Fruit fly (Drosophila melanogaster) whole organism, embryonic: ENCODE data around the gene moody.

Experiments used
- B-H2 ChIP-seq: fragments of 200-800 bp; sonication (Bioruptor generic); optimal IDR thresholded peaks from 2 replicates; lab custom pipeline; 2018; ENCODE audit warnings: missing biosample characterization, mild to moderate bottlenecking, missing genetic modification characterization
- Bgb ChIP-seq: fragments of 200-800 bp; sonication (Bioruptor generic); IDR thresholded peaks from 2 replicates; pipeline ENCODE4 v1.3.6; 2022; ENCODE audit warnings: missing biosample characterization, missing genetic modification characterization; ENCODE audit not compliant: partially characterized antibody
- CG1024 ChIP-seq: fragments of 200-800 bp; sonication (Bioruptor generic); IDR thresholded peaks from 2 replicates; pipeline ENCODE4 v1.3.6; 2022; ENCODE audit warnings: missing biosample characterization, missing genetic modification characterization
- CG10462 ChIP-seq: fragments of 200-800 bp; sonication (Bioruptor generic); optimal IDR thresholded peaks from 2 replicates; lab custom pipeline; 2016; ENCODE audit warnings: missing biosample characterization, missing genetic modification characterization
- CG12769 ChIP-seq: fragments of 200-800 bp; sonication (Bioruptor generic); optimal IDR thresholded peaks from 2 replicates; lab custom pipeline; 2019; ENCODE audit warnings: missing biosample characterization, mild to moderate bottlenecking, missing genetic modification characterization, moderate library complexity
- CG16815 ChIP-seq: fragments of 200-800 bp; sonication (Bioruptor generic); optimal IDR thresholded peaks from 3 replicates; lab custom pipeline; 2017; ENCODE audit warnings: missing biosample characterization, mild to moderate bottlenecking, missing genetic modification characterization
- CG17186 ChIP-seq: fragments of 200-800 bp; sonication (Bioruptor generic); optimal IDR thresholded peaks from 3 replicates; lab custom pipeline; 2017; ENCODE audit warnings: missing biosample characterization, missing genetic modification reagents, missing genetic modification characterization
- CG17361 ChIP-seq: fragments of 200-800 bp; sonication (Bioruptor generic); IDR thresholded peaks from 3 replicates; pipeline ENCODE4 v1.3.6; 2022; ENCODE audit warnings: missing biosample characterization, missing genetic modification characterization
- CG17802 ChIP-seq: fragments of 200-800 bp; sonication (Bioruptor generic); optimal IDR thresholded peaks from 2 replicates; lab custom pipeline; 2018; ENCODE audit warnings: missing biosample characterization, mild to moderate bottlenecking, missing genetic modification characterization, moderate library complexity
- CG2129 ChIP-seq: fragments of 200-800 bp; sonication (Bioruptor generic); IDR thresholded peaks from 2 replicates; pipeline ENCODE4 v1.3.6; 2022; ENCODE audit warnings: missing biosample characterization, missing genetic modification characterization; ENCODE audit not compliant: partially characterized antibody
- CG2678 ChIP-seq: fragments of 200-800 bp; sonication (Bioruptor generic); optimal IDR thresholded peaks from 3 replicates; lab custom pipeline; 2019; ENCODE audit warnings: missing biosample characterization, mild to moderate bottlenecking, missing genetic modification characterization, moderate library complexity
- CG2712 ChIP-seq: fragments of 200-800 bp; optimal IDR thresholded peaks from 3 replicates; lab custom pipeline; 2019; ENCODE audit warnings: missing biosample characterization, mild to moderate bottlenecking, missing genetic modification characterization, moderate library complexity
- CG4854 ChIP-seq: fragments of 200-800 bp; sonication (Bioruptor generic); optimal IDR thresholded peaks from 2 replicates; lab custom pipeline; 2016; ENCODE audit warnings: missing biosample characterization, missing genetic modification characterization, inconsistent platforms
- CG6272 ChIP-seq: fragments of 200-800 bp; sonication (Bioruptor generic); IDR thresholded peaks from 2 replicates; pipeline ENCODE4 v1.3.6; 2022; ENCODE audit warnings: missing biosample characterization, missing genetic modification characterization
- CG6791 ChIP-seq: fragments of 200-800 bp; sonication (Bioruptor generic); IDR thresholded peaks from 3 replicates; pipeline ENCODE4 v1.3.6; 2022; ENCODE audit warnings: missing biosample characterization, missing genetic modification characterization; ENCODE audit not compliant: partially characterized antibody
- CG7556 ChIP-seq: fragments of 200-800 bp; sonication (Bioruptor generic); optimal IDR thresholded peaks from 2 replicates; lab custom pipeline; 2017; ENCODE audit warnings: missing biosample characterization, mild to moderate bottlenecking, missing genetic modification characterization
- CG8388 ChIP-seq: fragments of 200-800 bp; sonication (Bioruptor generic); optimal IDR thresholded peaks from 2 replicates; lab custom pipeline; 2019; ENCODE audit warnings: missing biosample characterization, mild to moderate bottlenecking, missing genetic modification characterization, moderate library complexity
- CG8765 ChIP-seq: fragments of 200-800 bp; sonication (Bioruptor generic); IDR thresholded peaks from 2 replicates; pipeline ENCODE4 v1.3.6; 2022; ENCODE audit warnings: missing biosample characterization, missing genetic modification characterization
- D19B ChIP-seq: fragments of 200-800 bp; sonication (Bioruptor generic); optimal IDR thresholded peaks from 2 replicates; lab custom pipeline; 2017; ENCODE audit warnings: missing biosample characterization, mild to moderate bottlenecking, missing genetic modification characterization
- Dek ChIP-seq: fragments of 200-800 bp; sonication (Bioruptor generic); optimal IDR thresholded peaks from 3 replicates; lab custom pipeline; 2019; ENCODE audit warnings: missing biosample characterization, mild to moderate bottlenecking, missing genetic modification characterization, moderate library complexity
- Elba2 ChIP-seq: fragments of 200-800 bp; sonication (Bioruptor generic); optimal IDR thresholded peaks from 3 replicates; lab custom pipeline; 2016; ENCODE audit warnings: missing biosample characterization, missing genetic modification characterization
- Hr3 ChIP-seq: fragments of 200-800 bp; sonication (Bioruptor generic); optimal IDR thresholded peaks from 3 replicates; lab custom pipeline; 2016; ENCODE audit warnings: missing biosample characterization, missing genetic modification characterization
- Hr51 ChIP-seq, 2 experiments: fragments of 200-800 bp; sonication (Bioruptor generic); optimal IDR thresholded peaks; 2 replicates in 1 of 2; 3 replicates in 1 of 2; lab custom pipeline; 2016 to 2018; ENCODE audit warnings: missing biosample characterization in 2 of 2, missing genetic modification characterization in 2 of 2, mild to moderate bottlenecking in 1 of 2, moderate library complexity in 1 of 2
- Ravus ChIP-seq: fragments of 200-800 bp; sonication (Bioruptor generic); IDR thresholded peaks from 2 replicates; pipeline ENCODE4 v1.3.6; 2022; ENCODE audit warnings: missing biosample characterization, missing genetic modification characterization
- Side ChIP-seq: fragments of 200-800 bp; sonication (Bioruptor generic); optimal IDR thresholded peaks from 2 replicates; lab custom pipeline; 2016; ENCODE audit warnings: missing biosample characterization, missing genetic modification characterization
- Xrp1 ChIP-seq: fragments of 200-800 bp; sonication (Bioruptor generic); IDR thresholded peaks from 2 replicates; pipeline ENCODE4 v1.3.6; 2022; ENCODE audit warnings: missing biosample characterization, missing genetic modification characterization
- ac ChIP-seq: fragments of 200-800 bp; sonication (Bioruptor generic); optimal IDR thresholded peaks from 3 replicates; lab custom pipeline; 2017; ENCODE audit warnings: missing biosample characterization, mild to moderate bottlenecking, missing genetic modification characterization
- al ChIP-seq: fragments of 200-800 bp; sonication (Bioruptor generic); IDR thresholded peaks from 2 replicates; pipeline ENCODE4 v1.3.6; 2022; ENCODE audit warnings: missing biosample characterization, missing genetic modification characterization
- ase ChIP-seq: fragments of 200-800 bp; sonication (Bioruptor generic); IDR thresholded peaks from 3 replicates; pipeline ENCODE4 v1.3.6; 2022; ENCODE audit warnings: missing biosample characterization, missing genetic modification characterization
- br ChIP-seq: fragments of >200 bp; optimal IDR thresholded peaks from 2 replicates; lab custom pipeline; 2017
- cg ChIP-seq: fragments of 200-800 bp; sonication (Bioruptor generic); optimal IDR thresholded peaks from 3 replicates; lab custom pipeline; 2019; ENCODE audit warnings: missing biosample characterization, mild to moderate bottlenecking, missing genetic modification characterization, moderate library complexity
- chm ChIP-seq: fragments of 200-800 bp; sonication (Bioruptor generic); IDR thresholded peaks from 2 replicates; pipeline ENCODE4 v1.3.6; 2022; ENCODE audit warnings: missing biosample characterization, missing genetic modification characterization
- dan ChIP-seq: fragments of 200-800 bp; sonication (Bioruptor generic); IDR thresholded peaks from 2 replicates; pipeline ENCODE4 v1.3.6; 2022; ENCODE audit warnings: missing biosample characterization, missing genetic modification characterization
- dm ChIP-seq: fragments of 200-800 bp; sonication (Bioruptor generic); optimal IDR thresholded peaks from 3 replicates; lab custom pipeline; 2016; ENCODE audit warnings: missing biosample characterization, missing genetic modification characterization
- en ChIP-seq: fragments of 200-800 bp; sonication (Bioruptor generic); optimal IDR thresholded peaks from 2 replicates; lab custom pipeline; 2016; ENCODE audit warnings: missing biosample characterization, missing genetic modification characterization
- fd102C ChIP-seq: fragments of 200-800 bp; sonication (Bioruptor generic); optimal IDR thresholded peaks from 2 replicates; lab custom pipeline; 2018; ENCODE audit warnings: missing biosample characterization, mild to moderate bottlenecking, missing genetic modification characterization, moderate library complexity
- fd64A ChIP-seq: fragments of 200-800 bp; sonication (Bioruptor generic); optimal IDR thresholded peaks from 3 replicates; lab custom pipeline; 2018; ENCODE audit warnings: missing biosample characterization, mild to moderate bottlenecking, missing genetic modification characterization
- jing ChIP-seq: fragments of 200-800 bp; sonication (Bioruptor generic); optimal IDR thresholded peaks from 2 replicates; lab custom pipeline; 2018; ENCODE audit warnings: missing biosample characterization, mild to moderate bottlenecking, missing genetic modification characterization
- kah ChIP-seq: fragments of 200-800 bp; sonication (Bioruptor generic); optimal IDR thresholded peaks from 2 replicates; lab custom pipeline; 2018; ENCODE audit warnings: missing biosample characterization, mild to moderate bottlenecking, missing genetic modification characterization
- kay ChIP-seq: fragments of 200-800 bp; sonication (Bioruptor generic); optimal IDR thresholded peaks from 2 replicates; lab custom pipeline; 2016; ENCODE audit warnings: missing biosample characterization, missing genetic modification characterization
- peb ChIP-seq: fragments of 200-800 bp; sonication (Bioruptor generic); IDR thresholded peaks from 2 replicates; pipeline ENCODE4 v1.3.6; 2022; ENCODE audit warnings: missing biosample characterization, missing genetic modification characterization
- pho ChIP-seq: fragments of 200-800 bp; sonication (Bioruptor generic); optimal IDR thresholded peaks from 2 replicates; lab custom pipeline; 2016; ENCODE audit warnings: missing biosample characterization, missing genetic modification characterization
- pzg ChIP-seq: fragments of 200-800 bp; sonication (Bioruptor generic); optimal IDR thresholded peaks from 3 replicates; lab custom pipeline; 2018; ENCODE audit warnings: missing biosample characterization, mild to moderate bottlenecking, missing genetic modification characterization, moderate library complexity
- salm ChIP-seq: fragments of 200-800 bp; sonication (Bioruptor generic); optimal IDR thresholded peaks from 2 replicates; lab custom pipeline; 2018; ENCODE audit warnings: missing biosample characterization, mild to moderate bottlenecking, missing genetic modification characterization
- schlank ChIP-seq: fragments of 200-800 bp; sonication (Bioruptor generic); optimal IDR thresholded peaks from 2 replicates; lab custom pipeline; 2018; ENCODE audit warnings: missing biosample characterization, mild to moderate bottlenecking, missing genetic modification characterization
- slbo ChIP-seq: fragments of 200-800 bp; sonication (Bioruptor generic); IDR thresholded peaks from 2 replicates; pipeline ENCODE4 v1.3.6; 2022; ENCODE audit warnings: missing biosample characterization, missing genetic modification characterization
- sqz ChIP-seq: fragments of 200-800 bp; sonication (Bioruptor generic); optimal IDR thresholded peaks from 3 replicates; lab custom pipeline; 2018; ENCODE audit warnings: missing biosample characterization, mild to moderate bottlenecking, missing genetic modification characterization
- tap ChIP-seq: fragments of 200-800 bp; optimal IDR thresholded peaks from 3 replicates; lab custom pipeline; 2019; ENCODE audit warnings: missing biosample characterization, mild to moderate bottlenecking, missing genetic modification characterization, moderate library complexity
- tio ChIP-seq: fragments of 200-800 bp; sonication (Bioruptor generic); optimal IDR thresholded peaks from 2 replicates; lab custom pipeline; 2017; ENCODE audit warnings: missing biosample characterization, missing genetic modification characterization, inconsistent platforms
- wdn ChIP-seq: fragments of 200-800 bp; sonication (Bioruptor generic); IDR thresholded peaks from 2 replicates; pipeline ENCODE4 v1.3.6; 2022; ENCODE audit warnings: missing biosample characterization, missing genetic modification characterization
- z ChIP-seq: fragments of 200-800 bp; sonication (Bioruptor generic); IDR thresholded peaks from 3 replicates; pipeline ENCODE4 v1.3.6; 2022; ENCODE audit warnings: missing biosample characterization, missing genetic modification characterization

moody gene

dm6 chrX:2083678-2084162, 33.8 kb upstream of the moody start:
- TF ChIP-seq CG17186 (GFP tag; lab: Kevin White, UChicago): peak; percentile 57
- no peak for TF ChIP-seq br
- peak; percentile 72 for TF ChIP-seq CG7556 (GFP tag; lab: Kevin White, UChicago)
- TF ChIP-seq CG6791 (GFP tag; lab: Robert Waterston, UW): 0 out of 3 replicates have a peak, but pooled peaks have one; percentile 24
- TF ChIP-seq CG10462: peak; percentile 81
- TF ChIP-seq sqz (GFP tag; lab: Kevin White, UChicago): peak; percentile 17
- peak; percentile 61 for TF ChIP-seq kah (GFP tag; lab: Kevin White, UChicago)
- peak; percentile 92 for TF ChIP-seq CG12769
- TF ChIP-seq fd64A (GFP tag; lab: Kevin White, UChicago): peak; percentile 61
- TF ChIP-seq chm (GFP tag; lab: Robert Waterston, UW): peak; percentile 82
- peak; percentile 88 for TF ChIP-seq CG2712
- TF ChIP-seq CG2678 (tag; lab: Kevin White, UChicago): peak; percentile 74
- TF ChIP-seq pho (GFP tag; lab: Kevin White, UChicago): peak; percentile 70
- TF ChIP-seq ase (GFP tag; lab: Robert Waterston, UW): peak; percentile 77
- no peak for TF ChIP-seq fd102C (GFP tag; lab: Kevin White, UChicago)
- peak; percentile 90 for TF ChIP-seq Xrp1 (GFP tag; lab: Robert Waterston, UW)
- TF ChIP-seq peb (GFP tag; lab: Robert Waterston, UW): peak; percentile 84
- peak; percentile 37 for TF ChIP-seq Ravus (GFP tag; lab: Robert Waterston, UW)
- peak; percentile 82 for TF ChIP-seq Side (GFP tag; lab: Kevin White, UChicago)
- TF ChIP-seq jing (GFP tag; lab: Kevin White, UChicago): peak; percentile 72
- TF ChIP-seq al (GFP tag; lab: Robert Waterston, UW): peak; percentile 64
- peak; percentile 49 for TF ChIP-seq tio (GFP tag; lab: Kevin White, UChicago)
- TF ChIP-seq CG16815: peak; percentile 72
- TF ChIP-seq wdn (GFP tag; lab: Robert Waterston, UW): peak; percentile 75; the same call in 1 of the 2 replicates
- peak; percentile 52 for TF ChIP-seq CG4854 (GFP tag; lab: Kevin White, UChicago)
- TF ChIP-seq B-H2 (GFP tag; lab: Kevin White, UChicago): no peak
- TF ChIP-seq CG6272 (GFP tag; lab: Robert Waterston, UW): peak; percentile 68
- TF ChIP-seq en: peak; percentile 62
- peak; percentile 70 for TF ChIP-seq ac (GFP tag; lab: Kevin White, UChicago)
- peak; percentile 82 for TF ChIP-seq slbo (GFP tag; lab: Robert Waterston, UW)
- TF ChIP-seq cg (GFP tag; lab: Kevin White, UChicago): no peak
- TF ChIP-seq Dek (tag; lab: Kevin White, UChicago): peak; percentile 45
- peak; percentile 97 for TF ChIP-seq D19B (GFP tag; lab: Kevin White, UChicago)
- TF ChIP-seq kay (GFP tag; lab: Kevin White, UChicago): peak; percentile 69
- TF ChIP-seq dan (GFP tag; lab: Robert Waterston, UW): peak; percentile 42; the same call in 1 of the 2 replicates
- TF ChIP-seq CG8765 (GFP tag; lab: Robert Waterston, UW): peak; percentile 61; the same call in 1 of the 2 replicates
- peak; percentile 75 for TF ChIP-seq CG8388 (GFP tag; lab: Kevin White, UChicago)
- peak; percentile 74 for TF ChIP-seq dm
- TF ChIP-seq schlank (tag; lab: Kevin White, UChicago): peak; percentile 28
- TF ChIP-seq CG17802: peak; percentile 43
- peak; percentile 42; the same call in 1 of the 2 replicates for TF ChIP-seq CG1024 (GFP tag; lab: Robert Waterston, UW)
- TF ChIP-seq pzg (GFP tag; lab: Kevin White, UChicago): no peak
- peak; percentile 63 for TF ChIP-seq CG17361 (GFP tag; lab: Robert Waterston, UW)
- TF ChIP-seq tap (tag; lab: Kevin White, UChicago): peak; percentile 75
- no peak for TF ChIP-seq CG2129 (GFP tag; lab: Robert Waterston, UW)
- peak; percentile 80 for TF ChIP-seq Hr3 (GFP tag; lab: Kevin White, UChicago)
- TF ChIP-seq z: 0 out of 3 replicates have a peak, but pooled peaks have one; percentile 15
- no peak for TF ChIP-seq Elba2 (GFP tag; lab: Kevin White, UChicago)
- peak; percentile 80 to 86 for TF ChIP-seq Hr51 (GFP tag; optimal IDR thresholded peaks at IDR 0.05; lab: Kevin White, UChicago)
- peak; percentile 76 for TF ChIP-seq salm (tag; lab: Kevin White, UChicago)
- TF ChIP-seq Bgb (GFP tag; lab: Robert Waterston, UW): no peak
